Worm (Caenorhabditis elegans): ENCODE data around the gene age-1.
A peak's percentile ranks its signal among the peaks of the same experiment; 100 is the strongest.
"Not testable (repeated sequence)": the region's sequence is repeated elsewhere in the genome, so short reads cannot be mapped to it uniquely, and the experiment has no call there.

The age-1 gene

ce11 chrII:11551981-11552380 is 25.1 kb upstream of the age-1 start, which contains the start of gene dhgd-1:
Gene dhgd-1 (minus strand): TSS chrII:11552081.
- TF ChIP-seq nhr-28 (tag; optimal IDR thresholded peaks at IDR 0.05); lin-13 (tag; optimal IDR thresholded peaks at IDR 0.05); flh-1 (GFP tag; optimal IDR thresholded peaks at IDR 0.05): not testable (repeated sequence)

ce11 chrII:11547254-11547687 is 20.4 kb upstream of the age-1 start, which contains the start of gene F54D5.7:
Gene F54D5.7 (plus strand): TSS chrII:11547517.
- TF ChIP-seq nhr-2 (tag; optimal IDR thresholded peaks at IDR 0.05) (no peak), pha-4 (tag; optimal IDR thresholded peaks at IDR 0.05) (no peak), sem-2 (GFP tag; optimal IDR thresholded peaks at IDR 0.05) (no peak), elt-3 (tag; optimal IDR thresholded peaks at IDR 0.05) (no peak), ceh-43 (GFP tag; optimal IDR thresholded peaks at IDR 0.05) (peak; percentile 51), hlh-1 (tag; optimal IDR thresholded peaks at IDR 0.05) (peak; percentile 4), cnd-1 (tag; optimal IDR thresholded peaks at IDR 0.05) (no peak), flh-1 (GFP tag; optimal IDR thresholded peaks at IDR 0.05) (peak; percentile 11), lin-32 (GFP tag; optimal IDR thresholded peaks at IDR 0.05) (no peak), nhr-28 (tag; optimal IDR thresholded peaks at IDR 0.05) (no peak), elt-1 (tag; optimal IDR thresholded peaks at IDR 0.05; ENCODE audit: borderline replicate concordance, insufficient read depth) (peak; percentile 8), ham-2 (GFP tag; optimal IDR thresholded peaks at IDR 0.05) (no peak), nhr-76 (tag; optimal IDR thresholded peaks at IDR 0.05) (no peak), tbx-8 (GFP tag; optimal IDR thresholded peaks at IDR 0.05) (no peak), nhr-237 (tag; optimal IDR thresholded peaks at IDR 0.05) (no peak), lin-13 (tag; optimal IDR thresholded peaks at IDR 0.05) (no peak), ceh-83 (GFP tag; optimal IDR thresholded peaks at IDR 0.05) (no peak), M03D4.4 (tag; optimal IDR thresholded peaks at IDR 0.05) (peak; percentile 9), unc-39 (tag; optimal IDR thresholded peaks at IDR 0.05) (no peak), mls-2 (tag; optimal IDR thresholded peaks at IDR 0.05) (no peak), zip-8 (tag; optimal IDR thresholded peaks at IDR 0.05) (no peak), lsy-2 (tag; optimal IDR thresholded peaks at IDR 0.05) (no peak), unc-62 (GFP tag; optimal IDR thresholded peaks at IDR 0.05) (no peak), mab-5 (tag; optimal IDR thresholded peaks at IDR 0.05) (no peak), ztf-11 (tag; optimal IDR thresholded peaks at IDR 0.05) (no peak), bed-3 (GFP tag; optimal IDR thresholded peaks at IDR 0.05) (no peak), sptf-1 (tag; optimal IDR thresholded peaks at IDR 0.05) (no peak), ceh-39 (tag; optimal IDR thresholded peaks at IDR 0.05) (no peak), drap-1 (GFP tag; optimal IDR thresholded peaks at IDR 0.05) (no peak), ces-1 (GFP tag; optimal IDR thresholded peaks at IDR 0.05) (peak; percentile 5), snpc-4 (tag; optimal IDR thresholded peaks at IDR 0.05) (no peak), blmp-1 (tag; optimal IDR thresholded peaks at IDR 0.05) (no peak), unc-120 (tag; optimal IDR thresholded peaks at IDR 0.05; ENCODE audit: poor library complexity, severe bottlenecking) (peak; percentile 38), mep-1 (tag; optimal IDR thresholded peaks at IDR 0.05) (no peak), nhr-12 (tag; optimal IDR thresholded peaks at IDR 0.05) (peak; percentile 3)

- TF ChIP-seq nhr-237 (tag; optimal IDR thresholded peaks at IDR 0.05): no peak
- no peak for TF ChIP-seq nhr-2 (tag; optimal IDR thresholded peaks at IDR 0.05)
- no peak for TF ChIP-seq nhr-28 (tag; optimal IDR thresholded peaks at IDR 0.05)
- TF ChIP-seq lin-13 (tag; optimal IDR thresholded peaks at IDR 0.05): no peak
- TF ChIP-seq mab-5 (tag; optimal IDR thresholded peaks at IDR 0.05): no peak
- no peak for TF ChIP-seq nhr-76 (tag; optimal IDR thresholded peaks at IDR 0.05)
- no peak for TF ChIP-seq ces-1 (GFP tag; optimal IDR thresholded peaks at IDR 0.05)
- no peak for TF ChIP-seq drap-1 (GFP tag; optimal IDR thresholded peaks at IDR 0.05)
- TF ChIP-seq zip-8 (tag; optimal IDR thresholded peaks at IDR 0.05): no peak
- no peak for TF ChIP-seq ceh-83 (GFP tag; optimal IDR thresholded peaks at IDR 0.05)
- TF ChIP-seq bed-3 (GFP tag; optimal IDR thresholded peaks at IDR 0.05): no peak
- TF ChIP-seq nhr-12 (tag; optimal IDR thresholded peaks at IDR 0.05): no peak
- TF ChIP-seq mls-2 (tag; optimal IDR thresholded peaks at IDR 0.05): no peak
Observed at ce11 chrII:11545952-11546325, 19.1 kb upstream of the age-1 start.

Data from whole organism, mixed stage, embryonic.